Worm (Caenorhabditis elegans) whole organism, mixed stage, embryonic: ENCODE results near the gene ZK757.2.

Experiments
- bed-3 ChIP-seq: fragments of 200-800 bp; sonication (Bioruptor generic); optimal IDR thresholded peaks from 3 replicates; lab custom pipeline; 2018; ENCODE audit warnings: mild to moderate bottlenecking, missing genetic modification characterization, moderate library complexity, missing compliant biosample characterization
- elt-3 ChIP-seq: fragments of 150-350 bp; optimal IDR thresholded peaks from 2 replicates; lab custom pipeline; 2014; ENCODE audit warnings: missing biosample characterization, missing genetic modification characterization
- nhr-12 ChIP-seq: fragments of 150-350 bp; optimal IDR thresholded peaks from 2 replicates; lab custom pipeline; 2014; ENCODE audit warnings: missing biosample characterization, missing genetic modification characterization
- nhr-237 ChIP-seq: fragments of 150-350 bp; optimal IDR thresholded peaks from 2 replicates; lab custom pipeline; 2014; ENCODE audit warnings: missing biosample characterization, missing genetic modification characterization
- pha-4 ChIP-seq: fragments of 150-350 bp; optimal IDR thresholded peaks from 2 replicates; lab custom pipeline; 2018; ENCODE audit warnings: missing biosample characterization, missing genetic modification reagents, missing genetic modification characterization
- unc-120 ChIP-seq: sonication (generic microtip); optimal IDR thresholded peaks from 2 replicates; lab custom pipeline; 2017; ENCODE audit warnings: missing genetic modification characterization, missing compliant biosample characterization; ENCODE audit not compliant: poor library complexity, severe bottlenecking
- unc-62 ChIP-seq: fragments of 150-350 bp; optimal IDR thresholded peaks from 2 replicates; lab custom pipeline; 2014; ENCODE audit warnings: missing biosample characterization, missing genetic modification reagents, missing genetic modification characterization

DNA sequence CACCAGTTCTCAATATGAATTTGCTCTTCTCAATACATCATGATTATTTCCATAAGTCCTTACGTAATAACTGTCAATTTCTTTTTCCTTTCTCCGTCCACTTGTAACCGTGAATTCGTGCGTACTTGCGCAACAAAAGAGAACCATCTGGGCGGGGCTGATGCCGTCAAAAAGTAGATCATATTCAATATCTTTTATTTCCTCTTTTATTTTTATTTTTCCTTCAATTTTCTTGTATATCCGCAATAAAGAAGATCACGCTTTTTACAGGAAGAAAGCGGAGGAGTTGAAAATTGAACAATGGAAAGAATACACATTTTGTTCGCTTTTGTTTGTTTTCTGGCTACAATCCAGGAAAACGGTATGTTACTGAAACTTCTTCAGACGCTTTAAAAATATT is 14.1 kb upstream of the ZK757.2 start, which contains the start of gene mam-7:
- no peak for TF ChIP-seq unc-120 (tag; lab: Kevin White, UChicago)
- TF ChIP-seq elt-3 (tag; lab: Kevin White, UChicago): no peak
- TF ChIP-seq nhr-12 (tag; lab: Kevin White, UChicago): no peak
- no peak for TF ChIP-seq pha-4 (tag; lab: Kevin White, UChicago)
- TF ChIP-seq nhr-237 (tag; lab: Kevin White, UChicago): no peak
- TF ChIP-seq bed-3: no peak
- TF ChIP-seq unc-62: no peak
